Worm (Caenorhabditis elegans) whole organism, young adult: ENCODE results near the gene rsu-1.

ENCODE experiments used
- B0261.1 ChIP-seq: sonication (generic microtip); optimal IDR thresholded peaks from 2 replicates; lab custom pipeline; 2016; ENCODE audit warnings: mild to moderate bottlenecking, missing genetic modification characterization, moderate library complexity, missing compliant biosample characterization
- B0336.3 ChIP-seq: fragments of 200-800 bp; sonication (Bioruptor generic); IDR thresholded peaks from 2 replicates; pipeline ENCODE4 v1.3.6; 2022; ENCODE audit warnings: missing genetic modification characterization, missing compliant biosample characterization
- C17E4.6 ChIP-seq: fragments of 200-800 bp; sonication (Bioruptor generic); IDR thresholded peaks from 2 replicates; pipeline ENCODE4 v1.3.6; 2022; ENCODE audit warnings: missing genetic modification reagents, missing genetic modification characterization, missing compliant biosample characterization
- F22D6.2 ChIP-seq: sonication (generic microtip); optimal IDR thresholded peaks from 2 replicates; lab custom pipeline; 2016; ENCODE audit warnings: mild to moderate bottlenecking, missing genetic modification characterization, missing compliant biosample characterization
- F37B4.10 ChIP-seq: fragments of 200-800 bp; sonication (Bioruptor generic); IDR thresholded peaks from 2 replicates; pipeline ENCODE4 v1.3.6; 2022; ENCODE audit warnings: missing genetic modification characterization, missing compliant biosample characterization
- F55B11.4 ChIP-seq: sonication (generic microtip); optimal IDR thresholded peaks from 2 replicates; lab custom pipeline; 2016; ENCODE audit warnings: missing compliant biosample characterization, missing genetic modification characterization, borderline replicate concordance; ENCODE audit not compliant: insufficient read depth
- F57A8.1 ChIP-seq: fragments of 200-800 bp; sonication (Bioruptor generic); optimal IDR thresholded peaks from 2 replicates; lab custom pipeline; 2018; ENCODE audit warnings: mild to moderate bottlenecking, missing genetic modification characterization, moderate library complexity, missing compliant biosample characterization
- K12H6.12 ChIP-seq: fragments of 200-800 bp; sonication (Bioruptor generic); optimal IDR thresholded peaks from 2 replicates; lab custom pipeline; 2018; ENCODE audit warnings: mild to moderate bottlenecking, missing genetic modification characterization, missing compliant biosample characterization
- Y56A3A.18 ChIP-seq: fragments of 200-800 bp; sonication (Bioruptor generic); IDR thresholded peaks from 2 replicates; pipeline ENCODE4 v1.3.6; 2022; ENCODE audit warnings: missing genetic modification reagents, missing genetic modification characterization, missing compliant biosample characterization
- Y67H2A.10 ChIP-seq: fragments of 200-800 bp; sonication (Bioruptor generic); conservative IDR thresholded peaks from 2 replicates; pipeline ENCODE4 v1.3.6; 2022; ENCODE audit warnings: missing genetic modification reagents, missing genetic modification characterization, missing compliant biosample characterization
- Y79H2A.3 ChIP-seq: fragments of 200-800 bp; sonication (Bioruptor generic); conservative IDR thresholded peaks from 2 replicates; pipeline ENCODE4 v1.3.6; 2022; ENCODE audit warnings: missing genetic modification reagents, missing genetic modification characterization, missing compliant biosample characterization
- ZK185.1 ChIP-seq: sonication (generic microtip); optimal IDR thresholded peaks from 2 replicates; lab custom pipeline; 2016; ENCODE audit warnings: mild to moderate bottlenecking, missing genetic modification characterization, missing compliant biosample characterization; ENCODE audit not compliant: poor library complexity, severe bottlenecking
- ama-1 ChIP-seq, 3 experiments: fragments of 150-350 bp in 1 of 3; sonication (generic microtip) in 2 of 3; optimal IDR thresholded peaks; 2 replicates each; lab custom pipeline; 2014 to 2018; ENCODE audit warnings: missing biosample characterization in 2 of 3, missing genetic modification characterization in 2 of 3, missing genetic modification reagents in 2 of 3
- bed-1 ChIP-seq: fragments of 200-800 bp; sonication (Bioruptor generic); IDR thresholded peaks from 2 replicates; pipeline ENCODE4 v1.3.6; 2022; ENCODE audit warnings: missing genetic modification reagents, missing genetic modification characterization, missing compliant biosample characterization
- ccch-3 ChIP-seq: fragments of 200-800 bp; sonication (Bioruptor generic); optimal IDR thresholded peaks from 2 replicates; lab custom pipeline; 2018; ENCODE audit warnings: mild to moderate bottlenecking, missing genetic modification characterization, missing compliant biosample characterization
- cebp-1 ChIP-seq, 2 experiments: fragments of 200-800 bp in 1 of 2; sonication (Bioruptor generic) in 1 of 2; sonication (generic microtip) in 1 of 2; IDR thresholded peaks in 1 of 2; optimal IDR thresholded peaks in 1 of 2; 2 replicates each; pipeline versions ENCODE4 v1.3.6 to Lab custom; 2017 to 2022; ENCODE audit warnings: missing compliant biosample characterization in 2 of 2, missing genetic modification characterization in 2 of 2, mild to moderate bottlenecking in 1 of 2, missing genetic modification reagents in 1 of 2, moderate library complexity in 1 of 2
- cebp-2 ChIP-seq: fragments of 200-800 bp; sonication (Bioruptor generic); IDR thresholded peaks from 2 replicates; pipeline ENCODE4 v1.3.6; 2022; ENCODE audit warnings: missing genetic modification characterization, missing compliant biosample characterization
- ceh-27 ChIP-seq: fragments of 200-800 bp; sonication (Bioruptor generic); optimal IDR thresholded peaks from 2 replicates; lab custom pipeline; 2018; ENCODE audit warnings: mild to moderate bottlenecking, missing genetic modification characterization, moderate library complexity, missing compliant biosample characterization
- ceh-40 ChIP-seq: fragments of 200-800 bp; sonication (Bioruptor generic); IDR thresholded peaks from 2 replicates; pipeline ENCODE4 v1.3.6; 2022; ENCODE audit warnings: missing genetic modification characterization, missing compliant biosample characterization
- dox-1 ChIP-seq: fragments of 200-800 bp; sonication (Bioruptor generic); IDR thresholded peaks from 2 replicates; pipeline ENCODE4 v1.3.6; 2022; ENCODE audit warnings: missing genetic modification reagents, missing genetic modification characterization, missing compliant biosample characterization
- efl-1 ChIP-seq: fragments of 150-350 bp; optimal IDR thresholded peaks from 2 replicates; lab custom pipeline; 2014; ENCODE audit warnings: missing biosample characterization, missing genetic modification reagents, missing genetic modification characterization
- egrh-3 ChIP-seq: fragments of 200-800 bp; sonication (Bioruptor generic); IDR thresholded peaks from 2 replicates; pipeline ENCODE4 v1.3.6; 2022; ENCODE audit warnings: missing genetic modification reagents, missing genetic modification characterization, missing compliant biosample characterization
- hlh-26 ChIP-seq: fragments of 200-800 bp; sonication (Bioruptor generic); conservative IDR thresholded peaks from 2 replicates; pipeline ENCODE4 v1.3.6; 2022; ENCODE audit warnings: missing genetic modification reagents, missing genetic modification characterization, missing compliant biosample characterization
- hrde-1 ChIP-seq: sonication (generic microtip); optimal IDR thresholded peaks from 2 replicates; lab custom pipeline; 2016; ENCODE audit warnings: missing genetic modification characterization, mild to moderate bottlenecking, missing compliant biosample characterization, moderate library complexity, missing genotype, missing genetic modification reagents, borderline replicate concordance
- let-526 ChIP-seq: fragments of 200-800 bp; sonication (Bioruptor generic); IDR thresholded peaks from 2 replicates; pipeline ENCODE4 v1.3.6; 2022; ENCODE audit warnings: missing genetic modification reagents, missing genetic modification characterization, missing compliant biosample characterization
- lin-26 ChIP-seq: fragments of 200-800 bp; sonication (Bioruptor generic); IDR thresholded peaks from 2 replicates; pipeline ENCODE4 v1.3.6; 2022; ENCODE audit warnings: missing genetic modification reagents, missing genetic modification characterization, missing compliant biosample characterization
- lin-35 ChIP-seq, 3 experiments: fragments of 150-350 bp in 2 of 3; sonication (generic microtip) in 1 of 3; optimal IDR thresholded peaks; 2 replicates each; lab custom pipeline; 2014 to 2018; ENCODE audit warnings: missing biosample characterization in 3 of 3, missing genetic modification characterization in 3 of 3, missing genetic modification reagents in 3 of 3
- lin-40 ChIP-seq: sonication (generic microtip); optimal IDR thresholded peaks from 2 replicates; lab custom pipeline; 2016; ENCODE audit warnings: missing genetic modification characterization, mild to moderate bottlenecking, missing compliant biosample characterization, missing genotype, missing genetic modification reagents
- lir-1 ChIP-seq: fragments of 200-800 bp; sonication (Bioruptor generic); conservative IDR thresholded peaks from 2 replicates; pipeline ENCODE4 v1.3.6; 2022; ENCODE audit warnings: missing genetic modification reagents, missing genetic modification characterization, missing compliant biosample characterization
- mxl-1 ChIP-seq: sonication (generic microtip); optimal IDR thresholded peaks from 2 replicates; lab custom pipeline; 2016; ENCODE audit warnings: missing genetic modification characterization, missing compliant biosample characterization
- nfya-2 ChIP-seq: fragments of 200-800 bp; sonication (Bioruptor generic); IDR thresholded peaks from 2 replicates; pipeline ENCODE4 v1.3.6; 2022; ENCODE audit warnings: missing genetic modification reagents, missing genetic modification characterization, missing compliant biosample characterization
- nhr-80 ChIP-seq: sonication (generic microtip); optimal IDR thresholded peaks from 2 replicates; lab custom pipeline; 2016; ENCODE audit warnings: missing genetic modification characterization, missing compliant biosample characterization
- nhr-90 ChIP-seq: sonication (generic microtip); optimal IDR thresholded peaks from 2 replicates; lab custom pipeline; 2016; ENCODE audit warnings: missing genotype, mild to moderate bottlenecking, missing genetic modification characterization, missing compliant biosample characterization
- pbrm-1 ChIP-seq: fragments of 200-800 bp; sonication (Bioruptor generic); IDR thresholded peaks from 2 replicates; pipeline ENCODE4 v1.3.6; 2022; ENCODE audit warnings: missing genetic modification reagents, missing genetic modification characterization, missing compliant biosample characterization
- pha-4 ChIP-seq: fragments of 150-350 bp; sonication (generic microtip); optimal IDR thresholded peaks from 2 replicates; lab custom pipeline; 2014; ENCODE audit warnings: missing biosample characterization, missing genetic modification reagents, missing genetic modification characterization
- rcor-1 ChIP-seq: fragments of 200-800 bp; sonication (Bioruptor generic); IDR thresholded peaks from 2 replicates; pipeline ENCODE4 v1.3.6; 2022; ENCODE audit warnings: missing genetic modification reagents, missing genetic modification characterization, missing compliant biosample characterization
- rec-8 ChIP-seq, 2 experiments: sonication (generic microtip); optimal IDR thresholded peaks; 2 replicates each; lab custom pipeline; 2016; ENCODE audit warnings: mild to moderate bottlenecking in 2 of 2, missing genetic modification characterization in 2 of 2, missing genetic modification reagents in 2 of 2, missing genotype in 2 of 2, missing biosample characterization in 1 of 2, missing compliant biosample characterization in 1 of 2, moderate library complexity in 1 of 2
- sdz-38 ChIP-seq: sonication (generic microtip); optimal IDR thresholded peaks from 2 replicates; lab custom pipeline; 2016; ENCODE audit warnings: missing genotype, missing genetic modification characterization, missing compliant biosample characterization
- sea-2 ChIP-seq: fragments of 200-800 bp; sonication (Bioruptor generic); IDR thresholded peaks from 2 replicates; pipeline ENCODE4 v1.3.6; 2022; ENCODE audit warnings: missing genetic modification characterization, missing compliant biosample characterization
- snpc-1.1 ChIP-seq: sonication (generic microtip); optimal IDR thresholded peaks from 2 replicates; lab custom pipeline; 2017; ENCODE audit warnings: missing genetic modification characterization, mild to moderate bottlenecking, missing compliant biosample characterization, antibody characterized with exemption, moderate library complexity, missing genotype, missing genetic modification reagents; ENCODE audit not compliant: insufficient read depth
- snpc-1.3 ChIP-seq: sonication (generic microtip); optimal IDR thresholded peaks from 2 replicates; lab custom pipeline; 2017; ENCODE audit warnings: missing genetic modification characterization, mild to moderate bottlenecking, missing compliant biosample characterization, antibody characterized with exemption, moderate library complexity, missing genotype, missing genetic modification reagents; ENCODE audit not compliant: insufficient read depth
- somi-1 ChIP-seq: fragments of 200-800 bp; sonication (Bioruptor generic); optimal IDR thresholded peaks from 2 replicates; lab custom pipeline; 2018; ENCODE audit warnings: mild to moderate bottlenecking, missing genetic modification characterization, missing compliant biosample characterization
- unc-130 ChIP-seq: sonication (generic microtip); optimal IDR thresholded peaks from 2 replicates; lab custom pipeline; 2016; ENCODE audit warnings: missing genetic modification reagents, missing genetic modification characterization, missing compliant biosample characterization
- zim-3 ChIP-seq: sonication (generic microtip); optimal IDR thresholded peaks from 2 replicates; lab custom pipeline; 2017; ENCODE audit warnings: mild to moderate bottlenecking, missing genetic modification characterization, moderate library complexity, missing compliant biosample characterization
- ztf-18 ChIP-seq: sonication (generic microtip); optimal IDR thresholded peaks from 2 replicates; lab custom pipeline; 2016; ENCODE audit warnings: missing genotype, mild to moderate bottlenecking, missing genetic modification characterization, missing compliant biosample characterization
- ztf-25 ChIP-seq: fragments of 200-800 bp; sonication (Bioruptor generic); IDR thresholded peaks from 2 replicates; pipeline ENCODE4 v1.3.6; 2022; ENCODE audit warnings: missing genetic modification reagents, missing genetic modification characterization, missing compliant biosample characterization
- ztf-28 ChIP-seq: fragments of 200-800 bp; sonication (Bioruptor generic); IDR thresholded peaks from 2 replicates; pipeline ENCODE4 v1.3.6; 2022; ENCODE audit warnings: missing genetic modification reagents, missing genetic modification characterization, missing compliant biosample characterization

The rsu-1 gene

ce11 chrIII:3505051-3505548 lies 33.3 kb downstream of the rsu-1 start, which contains the start of gene lias-1 (continued):
- peak; percentile 76 for TF ChIP-seq ZK185.1 (tag; lab: Kevin White, UChicago)
- no peak for TF ChIP-seq nfya-2
- no peak for TF ChIP-seq sdz-38 (tag; lab: Kevin White, UChicago)
- peak; percentile 75 for TF ChIP-seq dox-1
- peak; percentile 31 for TF ChIP-seq pha-4 (tag; lab: Kevin White, UChicago)
- peak; percentile 76 for TF ChIP-seq snpc-1.3 (tag; lab: Kevin White, UChicago)
- TF ChIP-seq pbrm-1 = no peak
- TF ChIP-seq rcor-1 = peak; percentile 59
- 0 out of 2 replicates have a peak, but pooled peaks have one; percentile 31 for TF ChIP-seq cebp-1 (GFP tag; IDR thresholded peaks at IDR 0.05; lab: Robert Waterston, UW)
- peak; percentile 66 for TF ChIP-seq cebp-1 (tag; optimal IDR thresholded peaks at IDR 0.05; lab: Kevin White, UChicago)
- peak; percentile 21 for TF ChIP-seq K12H6.12
- TF ChIP-seq somi-1 (GFP tag; lab: Kevin White, UChicago) = no peak
- TF ChIP-seq cebp-2 (GFP tag; lab: Robert Waterston, UW) = no peak
- TF ChIP-seq hrde-1 (tag; lab: Kevin White, UChicago) = no peak
- TF ChIP-seq C17E4.6 = no peak
- TF ChIP-seq F37B4.10 (GFP tag; lab: Robert Waterston, UW) = no peak
- no peak for TF ChIP-seq sea-2
- TF ChIP-seq unc-130 (GFP tag; lab: Kevin White, UChicago) = no peak
- no peak for TF ChIP-seq ccch-3 (GFP tag; lab: Kevin White, UChicago)
- peak; percentile 7 for TF ChIP-seq F22D6.2 (tag; lab: Kevin White, UChicago)
- no peak for TF ChIP-seq nhr-90 (tag; lab: Kevin White, UChicago)
- no peak for TF ChIP-seq ceh-40 (GFP tag; lab: Robert Waterston, UW)
- peak in 1 of 3 experiments; percentile 68 for TF ChIP-seq lin-35 (GFP tag; optimal IDR thresholded peaks at IDR 0.05; lab: Kevin White, UChicago)
- no peak for TF ChIP-seq ztf-25 (GFP tag; lab: Robert Waterston, UW)
- TF ChIP-seq ceh-27 (GFP tag; lab: Kevin White, UChicago) = peak; percentile 56
- peak; percentile 70 for TF ChIP-seq lin-40 (tag; lab: Kevin White, UChicago)
- TF ChIP-seq snpc-1.1 = peak; percentile 14
- no peak for TF ChIP-seq ama-1 (optimal IDR thresholded peaks at IDR 0.05; lab: Kevin White, UChicago)
- peak in 1 of 2 experiments; percentile 17 for TF ChIP-seq ama-1 (GFP tag; optimal IDR thresholded peaks at IDR 0.05; lab: Kevin White, UChicago)
- no peak for TF ChIP-seq F57A8.1 (GFP tag; lab: Kevin White, UChicago)
- no peak for TF ChIP-seq rec-8 (tag; optimal IDR thresholded peaks at IDR 0.05; lab: Kevin White, UChicago)
- peak; percentile 27 for TF ChIP-seq nhr-80 (tag; lab: Kevin White, UChicago)
- TF ChIP-seq let-526 (GFP tag; lab: Robert Waterston, UW) = no peak
- 0 out of 2 replicates have a peak, but pooled peaks have one; percentile 27 for TF ChIP-seq B0336.3 (GFP tag; lab: Robert Waterston, UW)
- no peak for TF ChIP-seq mxl-1 (tag; lab: Kevin White, UChicago)
- TF ChIP-seq B0261.1 = no peak
- no peak for TF ChIP-seq Y67H2A.10
- no peak for TF ChIP-seq Y79H2A.3
- no peak for TF ChIP-seq egrh-3 (GFP tag; lab: Robert Waterston, UW)
- TF ChIP-seq F55B11.4 (tag; lab: Kevin White, UChicago) = no peak
- TF ChIP-seq efl-1 = peak; percentile 60
- TF ChIP-seq lin-26 (GFP tag; lab: Robert Waterston, UW) = no peak
- TF ChIP-seq bed-1 (GFP tag; lab: Robert Waterston, UW) = no peak
- TF ChIP-seq lir-1 (GFP tag; lab: Robert Waterston, UW) = no peak
- no peak for TF ChIP-seq zim-3 (tag; lab: Kevin White, UChicago)
- no peak for TF ChIP-seq Y56A3A.18
- no peak for TF ChIP-seq ztf-28
- TF ChIP-seq ztf-18 (tag; lab: Kevin White, UChicago) = peak; percentile 21
- TF ChIP-seq hlh-26 (GFP tag; lab: Robert Waterston, UW) = no peak
